Worm (Caenorhabditis elegans): Measurements from ENCODE around the gene F54F7.3.

DNA sequence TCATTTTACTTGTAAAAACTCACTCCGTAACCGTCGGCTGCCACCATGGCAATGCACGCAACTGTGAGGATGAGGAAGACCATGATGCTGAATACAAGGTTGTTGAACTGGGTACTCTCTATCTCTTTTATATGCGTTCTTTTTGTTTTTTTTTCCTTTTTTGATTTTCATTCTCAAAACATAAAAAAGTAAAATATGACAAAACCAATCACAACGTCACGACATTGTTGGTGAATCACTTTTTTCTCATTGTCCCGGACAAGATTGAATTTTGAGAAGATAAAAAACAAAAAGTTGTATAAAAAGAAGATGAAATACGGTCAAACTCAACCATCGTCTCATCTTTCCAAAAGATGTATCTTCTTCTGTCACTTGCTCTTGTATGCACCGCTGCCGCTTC, 32.8 kb upstream of the F54F7.3 start, which contains the start of the genes Y62H9A.5 and ule-5:
- TF ChIP-seq snpc-4 (GFP tag; optimal IDR thresholded peaks at IDR 0.05) = no peak
- no peak for TF ChIP-seq snpc-4 (tag; optimal IDR thresholded peaks at IDR 0.05)
- no peak for TF ChIP-seq pbrm-1 (GFP tag; IDR thresholded peaks at IDR 0.05)
- TF ChIP-seq pha-4 (tag; optimal IDR thresholded peaks at IDR 0.05) = no peak
- TF ChIP-seq efl-1 (GFP tag; optimal IDR thresholded peaks at IDR 0.05) = no peak
